Fruit fly (Drosophila melanogaster) whole organism, embryonic: ENCODE data around the gene CG8112.

Source experiments
- ATbp ChIP-seq: fragments of 200-800 bp; sonication (Bioruptor generic); optimal IDR thresholded peaks from 2 replicates; lab custom pipeline; 2017; ENCODE audit warnings: missing biosample characterization, mild to moderate bottlenecking, missing genetic modification characterization, missing genetic modification reagents
- CG10267 ChIP-seq: fragments of 200-800 bp; sonication (Bioruptor generic); optimal IDR thresholded peaks from 2 replicates; lab custom pipeline; 2018; ENCODE audit warnings: missing biosample characterization, mild to moderate bottlenecking, missing genetic modification characterization, moderate library complexity
- CG10321 ChIP-seq: fragments of 200-800 bp; sonication (Bioruptor generic); IDR thresholded peaks from 2 replicates; pipeline ENCODE4 v1.3.6; 2022; ENCODE audit warnings: missing biosample characterization, missing genetic modification characterization
- CG10431 ChIP-seq: fragments of 200-800 bp; sonication (Bioruptor generic); optimal IDR thresholded peaks from 3 replicates; lab custom pipeline; 2018; ENCODE audit warnings: missing biosample characterization, mild to moderate bottlenecking, missing genetic modification characterization
- CG10543 ChIP-seq: fragments of 200-800 bp; sonication (Bioruptor generic); optimal IDR thresholded peaks from 3 replicates; lab custom pipeline; 2017; ENCODE audit warnings: missing biosample characterization, mild to moderate bottlenecking, missing genetic modification characterization, moderate library complexity
- CG12659 ChIP-seq: fragments of 200-800 bp; sonication (Bioruptor generic); optimal IDR thresholded peaks from 3 replicates; lab custom pipeline; 2017; ENCODE audit warnings: mild to moderate bottlenecking, missing biosample characterization, missing genetic modification reagents, missing genetic modification characterization
- CG15696 ChIP-seq: fragments of 200-800 bp; sonication (Bioruptor generic); optimal IDR thresholded peaks from 2 replicates; lab custom pipeline; 2019; ENCODE audit warnings: missing biosample characterization, mild to moderate bottlenecking, missing genetic modification characterization, moderate library complexity
- CG1602 ChIP-seq: fragments of 200-800 bp; sonication (Bioruptor generic); optimal IDR thresholded peaks from 3 replicates; lab custom pipeline; 2016; ENCODE audit warnings: missing biosample characterization, missing genetic modification characterization
- CG17568 ChIP-seq: fragments of 200-800 bp; sonication (Bioruptor generic); optimal IDR thresholded peaks from 2 replicates; lab custom pipeline; 2018; ENCODE audit warnings: missing biosample characterization, mild to moderate bottlenecking, missing genetic modification characterization, moderate library complexity
- CG18011 ChIP-seq: fragments of 200-800 bp; sonication (Bioruptor generic); optimal IDR thresholded peaks from 2 replicates; lab custom pipeline; 2017; ENCODE audit warnings: missing biosample characterization, missing genetic modification characterization, mild to moderate bottlenecking, moderate library complexity, missing genotype
- CG2202 ChIP-seq: fragments of 200-800 bp; sonication (Bioruptor generic); optimal IDR thresholded peaks from 2 replicates; lab custom pipeline; 2018; ENCODE audit warnings: missing biosample characterization, mild to moderate bottlenecking, missing genetic modification characterization
- CG34376 ChIP-seq: fragments of 200-800 bp; sonication (Bioruptor generic); optimal IDR thresholded peaks from 2 replicates; lab custom pipeline; 2018; ENCODE audit warnings: missing biosample characterization, mild to moderate bottlenecking, missing genetic modification characterization
- CG3726 ChIP-seq: fragments of 200-800 bp; sonication (Bioruptor generic); IDR thresholded peaks from 3 replicates; pipeline ENCODE4, ENCODE4 v1.3.6; 2022; ENCODE audit warnings: missing biosample characterization, missing genetic modification characterization
- CG6272 ChIP-seq: fragments of 200-800 bp; sonication (Bioruptor generic); IDR thresholded peaks from 2 replicates; pipeline ENCODE4 v1.3.6; 2022; ENCODE audit warnings: missing biosample characterization, missing genetic modification characterization
- CG6854 ChIP-seq: fragments of 200-800 bp; sonication (Bioruptor generic); optimal IDR thresholded peaks from 3 replicates; lab custom pipeline; 2017; ENCODE audit warnings: missing biosample characterization, mild to moderate bottlenecking, missing genetic modification characterization
- CG7786 ChIP-seq: fragments of 200-800 bp; sonication (Bioruptor generic); optimal IDR thresholded peaks from 2 replicates; lab custom pipeline; 2016; ENCODE audit warnings: missing biosample characterization, missing genetic modification characterization
- CG7839 ChIP-seq: fragments of 200-800 bp; sonication (Bioruptor generic); optimal IDR thresholded peaks from 3 replicates; lab custom pipeline; 2018; ENCODE audit warnings: missing biosample characterization, mild to moderate bottlenecking, missing genetic modification characterization, moderate library complexity
- CG8290 ChIP-seq, 3 experiments: fragments of 200-800 bp; sonication (Bioruptor generic); optimal IDR thresholded peaks; 2 replicates each; lab custom pipeline; 2016 to 2019; ENCODE audit warnings: missing biosample characterization in 3 of 3, missing genetic modification characterization in 3 of 3, mild to moderate bottlenecking in 2 of 3, moderate library complexity in 1 of 3
- CG9609 ChIP-seq: fragments of 200-800 bp; sonication (Bioruptor generic); optimal IDR thresholded peaks from 3 replicates; lab custom pipeline; 2016; ENCODE audit warnings: missing biosample characterization, missing genetic modification characterization
- CG9817 ChIP-seq: fragments of 200-800 bp; sonication (Bioruptor generic); optimal IDR thresholded peaks from 2 replicates; lab custom pipeline; 2018; ENCODE audit warnings: missing biosample characterization, mild to moderate bottlenecking, missing genetic modification characterization, moderate library complexity
- Camta ChIP-seq: fragments of 200-800 bp; sonication (Bioruptor generic); optimal IDR thresholded peaks from 2 replicates; lab custom pipeline; 2016; ENCODE audit warnings: missing biosample characterization, missing genetic modification characterization
- Dref ChIP-seq: fragments of 200-800 bp; sonication (Bioruptor generic); IDR thresholded peaks from 2 replicates; pipeline ENCODE4 v1.3.6; 2022; ENCODE audit warnings: missing biosample characterization, missing genetic modification characterization
- E2f1 ChIP-seq: fragments of 200-800 bp; sonication (Bioruptor generic); IDR thresholded peaks from 2 replicates; pipeline ENCODE4 v1.3.6; 2022; ENCODE audit warnings: missing biosample characterization, missing genetic modification characterization
- HLH4C ChIP-seq: fragments of 200-800 bp; sonication (Bioruptor generic); IDR thresholded peaks from 3 replicates; pipeline ENCODE4 v1.3.6; 2022; ENCODE audit warnings: missing biosample characterization, missing genetic modification characterization; ENCODE audit not compliant: partially characterized antibody
- Hr51 ChIP-seq, 2 experiments: fragments of 200-800 bp; sonication (Bioruptor generic); optimal IDR thresholded peaks; 2 replicates in 1 of 2; 3 replicates in 1 of 2; lab custom pipeline; 2016 to 2018; ENCODE audit warnings: missing biosample characterization in 2 of 2, missing genetic modification characterization in 2 of 2, mild to moderate bottlenecking in 1 of 2, moderate library complexity in 1 of 2
- Max ChIP-seq: fragments of 200-800 bp; sonication (Bioruptor generic); optimal IDR thresholded peaks from 2 replicates; lab custom pipeline; 2016; ENCODE audit warnings: missing biosample characterization, mild to moderate bottlenecking, missing genetic modification characterization
- Opbp ChIP-seq: fragments of 200-800 bp; sonication (Bioruptor generic); IDR thresholded peaks from 3 replicates; pipeline ENCODE4 v1.3.6; 2022; ENCODE audit warnings: missing biosample characterization, missing genetic modification characterization; ENCODE audit not compliant: partially characterized antibody
- Ravus ChIP-seq: fragments of 200-800 bp; sonication (Bioruptor generic); IDR thresholded peaks from 2 replicates; pipeline ENCODE4 v1.3.6; 2022; ENCODE audit warnings: missing biosample characterization, missing genetic modification characterization
- Rfx ChIP-seq: fragments of 200-800 bp; sonication (Bioruptor generic); IDR thresholded peaks from 2 replicates; pipeline ENCODE4 v1.3.6; 2022; ENCODE audit warnings: missing biosample characterization, missing genetic modification characterization
- TFAM ChIP-seq: fragments of 200-800 bp; sonication (Bioruptor generic); optimal IDR thresholded peaks from 2 replicates; lab custom pipeline; 2017; ENCODE audit warnings: missing biosample characterization, missing genetic modification characterization, inconsistent platforms
- Taf1 ChIP-seq: fragments of 200-800 bp; sonication (Bioruptor generic); IDR thresholded peaks from 2 replicates; pipeline ENCODE4 v1.3.6; 2022; ENCODE audit warnings: missing biosample characterization, missing genetic modification characterization
- btn ChIP-seq: fragments of 200-800 bp; sonication (Bioruptor generic); optimal IDR thresholded peaks from 2 replicates; lab custom pipeline; 2016; ENCODE audit warnings: missing biosample characterization, missing genetic modification characterization
- dpn ChIP-seq, 2 experiments: fragments of 200-800 bp; sonication (Bioruptor generic); optimal IDR thresholded peaks; 3 replicates each; lab custom pipeline; 2016; ENCODE audit warnings: missing biosample characterization in 2 of 2, missing genetic modification characterization in 2 of 2
- esg ChIP-seq: fragments of 200-800 bp; sonication (Bioruptor generic); conservative IDR thresholded peaks from 2 replicates; pipeline ENCODE4 v1.3.6; 2022; ENCODE audit warnings: missing biosample characterization, missing genetic modification characterization
- fd64A ChIP-seq: fragments of 200-800 bp; sonication (Bioruptor generic); optimal IDR thresholded peaks from 3 replicates; lab custom pipeline; 2018; ENCODE audit warnings: missing biosample characterization, mild to moderate bottlenecking, missing genetic modification characterization
- insv ChIP-seq, 2 experiments: fragments of 200-800 bp; sonication (Bioruptor generic); optimal IDR thresholded peaks; 3 replicates each; lab custom pipeline; 2016 to 2018; ENCODE audit warnings: missing biosample characterization in 2 of 2, missing genetic modification characterization in 2 of 2
- lmd ChIP-seq: fragments of 200-800 bp; sonication (Bioruptor generic); IDR thresholded peaks from 2 replicates; pipeline ENCODE4 v1.3.6; 2022; ENCODE audit warnings: missing biosample characterization, missing genetic modification characterization
- mam ChIP-seq: fragments of 200-800 bp; sonication (Bioruptor generic); optimal IDR thresholded peaks from 3 replicates; lab custom pipeline; 2016; ENCODE audit warnings: missing biosample characterization, missing genetic modification characterization
- mld ChIP-seq: fragments of 200-800 bp; sonication (Bioruptor generic); IDR thresholded peaks from 3 replicates; pipeline ENCODE4 v1.3.6; 2022; ENCODE audit warnings: missing biosample characterization, missing genetic modification characterization; ENCODE audit not compliant: partially characterized antibody
- nerfin-1 ChIP-seq: fragments of 200-800 bp; sonication (Bioruptor generic); optimal IDR thresholded peaks from 3 replicates; lab custom pipeline; 2019; ENCODE audit warnings: missing biosample characterization, mild to moderate bottlenecking, missing genetic modification characterization, moderate library complexity
- oc ChIP-seq: fragments of 200-800 bp; sonication (Bioruptor generic); optimal IDR thresholded peaks from 2 replicates; lab custom pipeline; 2018; ENCODE audit warnings: missing biosample characterization, mild to moderate bottlenecking, missing genetic modification characterization, moderate library complexity
- onecut ChIP-seq: fragments of 200-800 bp; sonication (Bioruptor generic); IDR thresholded peaks from 2 replicates; pipeline ENCODE4 v1.3.6; 2022; ENCODE audit warnings: missing biosample characterization, missing genetic modification characterization
- psq ChIP-seq: fragments of 200-800 bp; sonication (Bioruptor generic); optimal IDR thresholded peaks from 2 replicates; lab custom pipeline; 2017; ENCODE audit warnings: missing biosample characterization, missing genetic modification characterization
- ranshi ChIP-seq: fragments of 200-800 bp; sonication (Bioruptor generic); IDR thresholded peaks from 2 replicates; pipeline ENCODE4 v1.3.6; 2022; ENCODE audit warnings: missing biosample characterization, missing genetic modification characterization
- salm ChIP-seq: fragments of 200-800 bp; sonication (Bioruptor generic); optimal IDR thresholded peaks from 2 replicates; lab custom pipeline; 2018; ENCODE audit warnings: missing biosample characterization, mild to moderate bottlenecking, missing genetic modification characterization
- stc ChIP-seq: fragments of 200-800 bp; sonication (Bioruptor generic); IDR thresholded peaks from 2 replicates; pipeline ENCODE4 v1.3.6; 2022; ENCODE audit warnings: missing biosample characterization, missing genetic modification characterization
- tio ChIP-seq: fragments of 200-800 bp; sonication (Bioruptor generic); optimal IDR thresholded peaks from 2 replicates; lab custom pipeline; 2017; ENCODE audit warnings: missing biosample characterization, missing genetic modification characterization, inconsistent platforms
- unc-4 ChIP-seq: fragments of 200-800 bp; sonication (Bioruptor generic); IDR thresholded peaks from 2 replicates; pipeline ENCODE4 v1.3.6; 2022; ENCODE audit warnings: missing biosample characterization, missing genetic modification characterization; ENCODE audit not compliant: partially characterized antibody

The CG8112 gene

DNA sequence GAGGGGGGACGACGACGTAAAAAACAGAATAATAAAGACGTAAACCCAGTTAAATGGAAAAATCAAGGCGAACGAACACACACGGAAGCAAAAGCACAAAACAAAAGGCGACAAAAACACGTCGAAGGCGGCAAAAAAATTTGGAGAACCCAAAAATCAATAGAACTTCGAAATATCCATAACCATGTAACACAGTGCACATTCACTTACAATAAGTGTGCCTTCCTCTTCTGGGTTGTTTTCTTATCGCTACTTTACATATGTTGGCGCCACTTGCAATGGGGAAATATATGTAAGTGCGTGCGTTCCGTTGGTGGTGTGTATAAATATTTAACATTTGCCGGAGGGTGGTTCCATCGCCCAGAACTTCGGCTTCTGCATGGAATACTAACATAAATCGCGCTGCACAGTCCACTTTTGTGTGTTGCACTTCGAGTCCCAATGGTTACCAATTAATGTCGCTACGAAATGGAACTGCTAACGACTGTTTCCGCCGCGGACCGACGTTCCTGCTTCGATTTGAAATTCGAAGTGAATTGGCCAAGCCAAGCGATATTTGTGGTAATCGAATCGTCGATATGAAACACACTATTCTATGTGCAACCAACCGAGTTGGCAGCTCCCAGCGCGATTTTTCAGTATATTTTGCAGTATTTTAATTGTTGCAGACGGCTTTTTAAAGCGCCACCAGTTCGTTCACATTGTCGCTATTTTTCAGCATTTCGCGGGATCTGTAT lies 34.6 kb downstream of the CG8112 start, which contains the start of the genes CG9801 and Nasp (continued):
- TF ChIP-seq CG9817 (tag; lab: Kevin White, UChicago), result peak; percentile 11
- TF ChIP-seq CG17568 (GFP tag; lab: Kevin White, UChicago), result no peak
- no peak for TF ChIP-seq CG1602 (GFP tag; lab: Kevin White, UChicago)
- TF ChIP-seq CG10543, result peak; percentile 26
- no peak for TF ChIP-seq tio (GFP tag; lab: Kevin White, UChicago)
- TF ChIP-seq CG10267 (tag; lab: Kevin White, UChicago), result peak; percentile 54
- TF ChIP-seq CG10431 (GFP tag; lab: Kevin White, UChicago), result no peak
- peak; percentile 78 for TF ChIP-seq HLH4C (GFP tag; lab: Robert Waterston, UW)
- no peak for TF ChIP-seq CG7786
- no peak for TF ChIP-seq ATbp (GFP tag; lab: Kevin White, UChicago)
- TF ChIP-seq CG15696, result peak; percentile 14
- TF ChIP-seq TFAM (GFP tag; lab: Kevin White, UChicago), result no peak
- peak; percentile 42; the same call in 1 of the 2 replicates for TF ChIP-seq E2f1 (GFP tag; lab: Robert Waterston, UW)
- TF ChIP-seq Hr51 (GFP tag; optimal IDR thresholded peaks at IDR 0.05; lab: Kevin White, UChicago), result peak in 1 of 2 experiments; percentile 18
- TF ChIP-seq unc-4 (GFP tag; lab: Robert Waterston, UW), result peak; percentile 74
- TF ChIP-seq stc (GFP tag; lab: Robert Waterston, UW), result no peak
- peak; percentile 27 for TF ChIP-seq mam (GFP tag; lab: Kevin White, UChicago)
- peak; percentile 90 for TF ChIP-seq Dref
- no peak for TF ChIP-seq CG6854 (GFP tag; lab: Kevin White, UChicago)
- TF ChIP-seq CG6272 (GFP tag; lab: Robert Waterston, UW), result peak; percentile 16; the same call in 1 of the 2 replicates
- no peak for TF ChIP-seq CG10321
- no peak for TF ChIP-seq esg
- TF ChIP-seq Max (GFP tag; lab: Kevin White, UChicago), result no peak
- TF ChIP-seq CG7839 (tag; lab: Kevin White, UChicago), result peak; percentile 22
- TF ChIP-seq psq (GFP tag; lab: Kevin White, UChicago), result peak; percentile 33
- TF ChIP-seq fd64A (GFP tag; lab: Kevin White, UChicago), result no peak
- TF ChIP-seq Rfx, result peak; percentile 62
- no peak for TF ChIP-seq Camta
- TF ChIP-seq CG34376, result no peak
- peak; percentile 31 for TF ChIP-seq onecut
- TF ChIP-seq CG18011 (GFP tag; lab: Kevin White, UChicago), result no peak
- no peak for TF ChIP-seq CG9609 (GFP tag; lab: Kevin White, UChicago)
- peak; percentile 86 for TF ChIP-seq CG12659 (GFP tag; lab: Kevin White, UChicago)
- TF ChIP-seq CG2202, result no peak
- TF ChIP-seq dpn (GFP tag; optimal IDR thresholded peaks at IDR 0.05; lab: Kevin White, UChicago), result peak; percentile 29 to 33
- peak in 1 of 2 experiments; percentile 10 for TF ChIP-seq insv (GFP tag; optimal IDR thresholded peaks at IDR 0.05; lab: Kevin White, UChicago)
- TF ChIP-seq oc (tag; lab: Kevin White, UChicago), result no peak
- 0 out of 3 replicates have a peak, but pooled peaks have one; percentile 9 for TF ChIP-seq CG3726 (GFP tag; lab: Robert Waterston, UW)
- TF ChIP-seq lmd (GFP tag; lab: Robert Waterston, UW), result peak; percentile 25; the same call in 1 of the 2 replicates
- TF ChIP-seq Taf1, result no peak
- TF ChIP-seq CG8290 (GFP tag; optimal IDR thresholded peaks at IDR 0.05; lab: Kevin White, UChicago), result peak; percentile 51
- peak in 1 of 2 experiments; percentile 75 for TF ChIP-seq CG8290 (tag; optimal IDR thresholded peaks at IDR 0.05; lab: Kevin White, UChicago)
- no peak for TF ChIP-seq nerfin-1 (tag; lab: Kevin White, UChicago)
- no peak for TF ChIP-seq btn
- TF ChIP-seq Opbp (GFP tag; lab: Robert Waterston, UW), result peak; percentile 77
- no peak for TF ChIP-seq salm
- no peak for TF ChIP-seq ranshi
- TF ChIP-seq mld (GFP tag; lab: Robert Waterston, UW), result peak; percentile 63
- TF ChIP-seq Ravus, result no peak
